Worm (Caenorhabditis elegans) whole organism, L1 larva: ENCODE measurements around the gene T02H6.1.

Source experiments
- ces-1 ChIP-seq: fragments of 150-350 bp; optimal IDR thresholded peaks from 2 replicates; lab custom pipeline; 2014; ENCODE audit warnings: missing biosample characterization, missing genetic modification reagents, missing genetic modification characterization
- egl-13 ChIP-seq: sonication (generic microtip); optimal IDR thresholded peaks from 2 replicates; lab custom pipeline; 2016; ENCODE audit warnings: missing genotype, missing genetic modification reagents, missing genetic modification characterization, missing compliant biosample characterization
- fos-1 ChIP-seq: fragments of 150-350 bp; optimal IDR thresholded peaks from 2 replicates; lab custom pipeline; 2014; ENCODE audit warnings: missing biosample characterization, missing genetic modification characterization
- lin-13 ChIP-seq: fragments of 150-350 bp; optimal IDR thresholded peaks from 2 replicates; lab custom pipeline; 2014; ENCODE audit warnings: missing biosample characterization, missing genetic modification reagents, missing genetic modification characterization
- nhr-237 ChIP-seq: fragments of 150-350 bp; optimal IDR thresholded peaks from 2 replicates; lab custom pipeline; 2014; ENCODE audit warnings: missing biosample characterization, missing genetic modification characterization
- sox-4 ChIP-seq: sonication (generic microtip); optimal IDR thresholded peaks from 2 replicates; lab custom pipeline; 2016; ENCODE audit warnings: missing genetic modification characterization, missing compliant biosample characterization
- sptf-1 ChIP-seq: fragments of 150-350 bp; optimal IDR thresholded peaks from 2 replicates; lab custom pipeline; 2014; ENCODE audit warnings: missing biosample characterization, missing genetic modification characterization
- unc-130 ChIP-seq: fragments of 150-350 bp; optimal IDR thresholded peaks from 2 replicates; lab custom pipeline; 2017; ENCODE audit warnings: missing biosample characterization, missing genetic modification characterization, inconsistent platforms

ce11 chrII:740808-741207 lies 31.6 kb downstream of the T02H6.1 start, which contains the start of gene fbxc-48:
- TF ChIP-seq lin-13 (GFP tag; lab: Kevin White, UChicago): no peak
- no peak for TF ChIP-seq ces-1
- no peak for TF ChIP-seq fos-1 (tag; lab: Kevin White, UChicago)
- no peak for TF ChIP-seq nhr-237 (tag; lab: Kevin White, UChicago)
- no peak for TF ChIP-seq egl-13 (tag; lab: Kevin White, UChicago)
- no peak for TF ChIP-seq sox-4
- TF ChIP-seq unc-130 (tag; lab: Kevin White, UChicago): no peak
- no peak for TF ChIP-seq sptf-1 (tag; lab: Kevin White, UChicago)
